Fruit fly (Drosophila melanogaster): ENCODE results near the gene CG15169.

Gene CG15169

dm6 chr2L:18944175-18945012 is 46.4 kb upstream of the CG15169 start (continued):
- no peak for TF ChIP-seq eve (GFP tag; optimal IDR thresholded peaks at IDR 0.05)
- TF ChIP-seq CTCF (GFP tag; optimal IDR thresholded peaks at IDR 0.05): no peak
- no peak for TF ChIP-seq tx (GFP tag; optimal IDR thresholded peaks at IDR 0.05)
- no peak for TF ChIP-seq YL-1 (GFP tag; optimal IDR thresholded peaks at IDR 0.05)
- TF ChIP-seq otp (GFP tag; IDR thresholded peaks at IDR 0.05): no peak
- no peak for TF ChIP-seq H15 (GFP tag; IDR thresholded peaks at IDR 0.05)
- no peak for TF ChIP-seq NK7.1 (GFP tag; optimal IDR thresholded peaks at IDR 0.05)
- no peak for TF ChIP-seq Doc2 (GFP tag; IDR thresholded peaks at IDR 0.05)
- TF ChIP-seq CG30431 (GFP tag; optimal IDR thresholded peaks at IDR 0.05): no peak
- no peak for TF ChIP-seq klu (GFP tag; IDR thresholded peaks at IDR 0.05)
- TF ChIP-seq CG16863 (GFP tag; optimal IDR thresholded peaks at IDR 0.05): no peak
- TF ChIP-seq bab2 (GFP tag; optimal IDR thresholded peaks at IDR 0.05): no peak
- TF ChIP-seq CG16815 (GFP tag; optimal IDR thresholded peaks at IDR 0.05): no peak
- no peak for TF ChIP-seq CG9437 (GFP tag; optimal IDR thresholded peaks at IDR 0.05)
- no peak for TF ChIP-seq H2.0 (GFP tag; IDR thresholded peaks at IDR 0.05)
- no peak for TF ChIP-seq CG4617 (GFP tag; optimal IDR thresholded peaks at IDR 0.05; ENCODE audit: borderline replicate concordance)
- no peak for TF ChIP-seq CG4707 (GFP tag; optimal IDR thresholded peaks at IDR 0.05)
- TF ChIP-seq CG17361 (GFP tag; IDR thresholded peaks at IDR 0.05): no peak
- TF ChIP-seq her (GFP tag; optimal IDR thresholded peaks at IDR 0.05): no peak
- TF ChIP-seq ara (GFP tag; IDR thresholded peaks at IDR 0.05): no peak
- no peak for TF ChIP-seq unpg (GFP tag; optimal IDR thresholded peaks at IDR 0.05)
- TF ChIP-seq CrebB (tag; optimal IDR thresholded peaks at IDR 0.05): peak; percentile 3
- no peak for TF ChIP-seq Max (GFP tag; optimal IDR thresholded peaks at IDR 0.05)
- peak; percentile 43 for TF ChIP-seq ash1 (GFP tag; optimal IDR thresholded peaks at IDR 0.05)
- peak; percentile 45 for TF ChIP-seq nom (GFP tag; optimal IDR thresholded peaks at IDR 0.05)
- no peak for TF ChIP-seq NFAT (GFP tag; IDR thresholded peaks at IDR 0.05)
- no peak for TF ChIP-seq Awh (GFP tag; IDR thresholded peaks at IDR 0.05)
- no peak for TF ChIP-seq tap (tag; optimal IDR thresholded peaks at IDR 0.05)
- no peak for TF ChIP-seq CG9817 (tag; optimal IDR thresholded peaks at IDR 0.05)
- TF ChIP-seq CG10959 (GFP tag; IDR thresholded peaks at IDR 0.05): no peak
- no peak for TF ChIP-seq CG12104 (GFP tag; optimal IDR thresholded peaks at IDR 0.05)
- no peak for TF ChIP-seq nerfin-2 (GFP tag; IDR thresholded peaks at IDR 0.05; ENCODE audit: partially characterized antibody)
- TF ChIP-seq CG7987 (GFP tag; optimal IDR thresholded peaks at IDR 0.05): peak; percentile 27
- peak; percentile 44 for TF ChIP-seq gfzf (GFP tag; optimal IDR thresholded peaks at IDR 0.05)
- no peak for TF ChIP-seq Oli (tag; optimal IDR thresholded peaks at IDR 0.05)
- TF ChIP-seq tgo (GFP tag; IDR thresholded peaks at IDR 0.05): no peak
- TF ChIP-seq ATbp (GFP tag; optimal IDR thresholded peaks at IDR 0.05): no peak
- TF ChIP-seq lola (GFP tag; optimal IDR thresholded peaks at IDR 0.05): no peak
- TF ChIP-seq CG4424 (GFP tag; optimal IDR thresholded peaks at IDR 0.05): no peak
- TF ChIP-seq Hr51 (GFP tag; optimal IDR thresholded peaks at IDR 0.05): no peak
- no peak for TF ChIP-seq lmd (GFP tag; IDR thresholded peaks at IDR 0.05)
- TF ChIP-seq CG13624 (GFP tag; optimal IDR thresholded peaks at IDR 0.05): no peak
- TF ChIP-seq pfk (GFP tag; optimal IDR thresholded peaks at IDR 0.05): peak; percentile 93
- no peak for TF ChIP-seq pita (GFP tag; optimal IDR thresholded peaks at IDR 0.05)
- TF ChIP-seq CG11456 (GFP tag; IDR thresholded peaks at IDR 0.05): no peak
- TF ChIP-seq CG42726 (GFP tag; IDR thresholded peaks at IDR 0.05; ENCODE audit: partially characterized antibody): no peak
- TF ChIP-seq pum (GFP tag; optimal IDR thresholded peaks at IDR 0.05): no peak
- no peak for TF ChIP-seq emc (GFP tag; optimal IDR thresholded peaks at IDR 0.05)
- peak; percentile 42 for TF ChIP-seq bigmax (GFP tag; optimal IDR thresholded peaks at IDR 0.05)
- TF ChIP-seq Oaz (GFP tag; IDR thresholded peaks at IDR 0.05): no peak

Measured in whole organism, embryonic.